Fruit fly (Drosophila melanogaster) whole organism, embryonic: ENCODE data around the gene gNacalpha.

Experiments used
- Ada2b ChIP-seq: fragments of 200-800 bp; sonication (Bioruptor generic); IDR thresholded peaks from 2 replicates; pipeline ENCODE4 v1.3.6; 2022; ENCODE audit warnings: missing biosample characterization, missing genetic modification characterization
- Bgb ChIP-seq: fragments of 200-800 bp; sonication (Bioruptor generic); IDR thresholded peaks from 2 replicates; pipeline ENCODE4 v1.3.6; 2022; ENCODE audit warnings: missing biosample characterization, missing genetic modification characterization; ENCODE audit not compliant: partially characterized antibody
- CG10209 ChIP-seq: fragments of 200-800 bp; sonication (Bioruptor generic); optimal IDR thresholded peaks from 3 replicates; lab custom pipeline; 2017; ENCODE audit warnings: missing biosample characterization, mild to moderate bottlenecking, missing genetic modification characterization, missing genetic modification reagents
- CG10321 ChIP-seq: fragments of 200-800 bp; sonication (Bioruptor generic); IDR thresholded peaks from 2 replicates; pipeline ENCODE4 v1.3.6; 2022; ENCODE audit warnings: missing biosample characterization, missing genetic modification characterization
- CG10462 ChIP-seq: fragments of 200-800 bp; sonication (Bioruptor generic); optimal IDR thresholded peaks from 2 replicates; lab custom pipeline; 2016; ENCODE audit warnings: missing biosample characterization, missing genetic modification characterization
- CG10654 ChIP-seq: fragments of 200-800 bp; sonication (Bioruptor generic); optimal IDR thresholded peaks from 2 replicates; lab custom pipeline; 2016; ENCODE audit warnings: missing biosample characterization, missing genetic modification characterization
- CG10979 ChIP-seq: fragments of 200-800 bp; sonication (Bioruptor generic); optimal IDR thresholded peaks from 2 replicates; lab custom pipeline; 2018; ENCODE audit warnings: missing biosample characterization, mild to moderate bottlenecking, missing genetic modification characterization, moderate library complexity
- CG13287 ChIP-seq: fragments of 200-800 bp; sonication (Bioruptor generic); IDR thresholded peaks from 2 replicates; pipeline ENCODE4 v1.3.6; 2022; ENCODE audit warnings: missing biosample characterization, missing genetic modification characterization; ENCODE audit not compliant: partially characterized antibody
- CG15269 ChIP-seq: fragments of 200-800 bp; sonication (Bioruptor generic); optimal IDR thresholded peaks from 2 replicates; lab custom pipeline; 2018; ENCODE audit warnings: missing biosample characterization, mild to moderate bottlenecking, missing genetic modification characterization, moderate library complexity
- CG15601 ChIP-seq: fragments of 200-800 bp; sonication (Bioruptor generic); optimal IDR thresholded peaks from 3 replicates; lab custom pipeline; 2019; ENCODE audit warnings: missing biosample characterization, mild to moderate bottlenecking, missing genetic modification characterization, moderate library complexity
- CG17802 ChIP-seq: fragments of 200-800 bp; sonication (Bioruptor generic); optimal IDR thresholded peaks from 2 replicates; lab custom pipeline; 2018; ENCODE audit warnings: missing biosample characterization, mild to moderate bottlenecking, missing genetic modification characterization, moderate library complexity
- CG18262 ChIP-seq: fragments of 200-800 bp; optimal IDR thresholded peaks from 3 replicates; lab custom pipeline; 2019; ENCODE audit warnings: missing biosample characterization, mild to moderate bottlenecking, missing genetic modification characterization, moderate library complexity
- CG18599 ChIP-seq: fragments of 200-800 bp; sonication (Bioruptor generic); optimal IDR thresholded peaks from 3 replicates; lab custom pipeline; 2017; ENCODE audit warnings: missing biosample characterization, missing genetic modification characterization, mild to moderate bottlenecking, moderate library complexity, missing genetic modification reagents
- CG18619 ChIP-seq: fragments of 200-800 bp; sonication (Bioruptor generic); optimal IDR thresholded peaks from 3 replicates; lab custom pipeline; 2017; ENCODE audit warnings: missing biosample characterization, mild to moderate bottlenecking, missing genetic modification characterization
- CG2116 ChIP-seq: fragments of 200-800 bp; sonication (Bioruptor generic); optimal IDR thresholded peaks from 3 replicates; lab custom pipeline; 2018; ENCODE audit warnings: missing biosample characterization, mild to moderate bottlenecking, missing genetic modification characterization
- CG2678 ChIP-seq: fragments of 200-800 bp; sonication (Bioruptor generic); optimal IDR thresholded peaks from 3 replicates; lab custom pipeline; 2019; ENCODE audit warnings: missing biosample characterization, mild to moderate bottlenecking, missing genetic modification characterization, moderate library complexity
- CG2712 ChIP-seq: fragments of 200-800 bp; optimal IDR thresholded peaks from 3 replicates; lab custom pipeline; 2019; ENCODE audit warnings: missing biosample characterization, mild to moderate bottlenecking, missing genetic modification characterization, moderate library complexity
- CG30403 ChIP-seq: fragments of 200-800 bp; sonication (Bioruptor generic); optimal IDR thresholded peaks from 3 replicates; lab custom pipeline; 2016; ENCODE audit warnings: missing biosample characterization, missing genetic modification characterization
- CG30431 ChIP-seq: fragments of 200-800 bp; sonication (Bioruptor generic); optimal IDR thresholded peaks from 2 replicates; lab custom pipeline; 2017; ENCODE audit warnings: missing biosample characterization, missing genetic modification characterization
- CG32772 ChIP-seq: fragments of 200-800 bp; sonication (Bioruptor generic); IDR thresholded peaks from 2 replicates; pipeline ENCODE4 v1.3.6; 2022; ENCODE audit warnings: missing biosample characterization, missing genetic modification characterization
- CG4360 ChIP-seq: fragments of 200-800 bp; sonication (Bioruptor generic); IDR thresholded peaks from 2 replicates; pipeline ENCODE4 v1.3.6; 2022; ENCODE audit warnings: missing biosample characterization, missing genetic modification characterization
- CG43689 ChIP-seq: fragments of 200-800 bp; sonication (Bioruptor generic); IDR thresholded peaks from 2 replicates; pipeline ENCODE4 v1.3.6; 2022; ENCODE audit warnings: missing biosample characterization, missing genetic modification characterization
- CG4404 ChIP-seq: fragments of 200-800 bp; sonication (Bioruptor generic); IDR thresholded peaks from 2 replicates; pipeline ENCODE4 v1.3.6; 2022; ENCODE audit warnings: missing biosample characterization, missing genetic modification characterization
- CG6254 ChIP-seq: fragments of 200-800 bp; sonication (Bioruptor generic); optimal IDR thresholded peaks from 3 replicates; lab custom pipeline; 2017; ENCODE audit warnings: mild to moderate bottlenecking, missing biosample characterization, missing genetic modification reagents, missing genetic modification characterization
- CG7839 ChIP-seq: fragments of 200-800 bp; sonication (Bioruptor generic); optimal IDR thresholded peaks from 3 replicates; lab custom pipeline; 2018; ENCODE audit warnings: missing biosample characterization, mild to moderate bottlenecking, missing genetic modification characterization, moderate library complexity
- CkIIα-i1 ChIP-seq: fragments of 200-800 bp; sonication (Bioruptor generic); IDR thresholded peaks from 2 replicates; pipeline ENCODE4 v1.3.6; 2022; ENCODE audit warnings: missing biosample characterization, missing genetic modification characterization
- D19A ChIP-seq: fragments of 200-800 bp; optimal IDR thresholded peaks from 3 replicates; lab custom pipeline; 2019; ENCODE audit warnings: missing biosample characterization, mild to moderate bottlenecking, missing genetic modification characterization, moderate library complexity
- ERR ChIP-seq: fragments of 200-800 bp; sonication (Bioruptor generic); optimal IDR thresholded peaks from 2 replicates; lab custom pipeline; 2016; ENCODE audit warnings: missing biosample characterization, missing genetic modification characterization
- H2.0 ChIP-seq: fragments of 200-800 bp; sonication (Bioruptor generic); IDR thresholded peaks from 2 replicates; pipeline ENCODE4 v1.3.6; 2022; ENCODE audit warnings: missing biosample characterization, missing genetic modification characterization
- Lhr ChIP-seq: fragments of 200-800 bp; sonication (Bioruptor generic); optimal IDR thresholded peaks from 3 replicates; lab custom pipeline; 2017; ENCODE audit warnings: mild to moderate bottlenecking, missing biosample characterization, missing genetic modification reagents, missing genetic modification characterization
- Meics ChIP-seq: fragments of 200-800 bp; sonication (Bioruptor generic); optimal IDR thresholded peaks from 2 replicates; lab custom pipeline; 2017; ENCODE audit warnings: missing biosample characterization, mild to moderate bottlenecking, missing genetic modification characterization
- PHDP ChIP-seq: fragments of 200-800 bp; sonication (Bioruptor generic); optimal IDR thresholded peaks from 3 replicates; lab custom pipeline; 2018; ENCODE audit warnings: missing biosample characterization, mild to moderate bottlenecking, missing genetic modification characterization, moderate library complexity
- Usf ChIP-seq: fragments of 200-800 bp; sonication (Bioruptor generic); optimal IDR thresholded peaks from 2 replicates; lab custom pipeline; 2017; ENCODE audit warnings: missing genotype, missing biosample characterization, missing genetic modification characterization
- ac ChIP-seq: fragments of 200-800 bp; sonication (Bioruptor generic); optimal IDR thresholded peaks from 3 replicates; lab custom pipeline; 2017; ENCODE audit warnings: missing biosample characterization, mild to moderate bottlenecking, missing genetic modification characterization
- ase ChIP-seq: fragments of 200-800 bp; sonication (Bioruptor generic); IDR thresholded peaks from 3 replicates; pipeline ENCODE4 v1.3.6; 2022; ENCODE audit warnings: missing biosample characterization, missing genetic modification characterization
- bcd ChIP-seq: fragments of 200-800 bp; sonication (Bioruptor generic); optimal IDR thresholded peaks from 2 replicates; lab custom pipeline; 2017; ENCODE audit warnings: missing biosample characterization, mild to moderate bottlenecking, missing genetic modification characterization
- bigmax ChIP-seq: fragments of 200-800 bp; sonication (Bioruptor generic); optimal IDR thresholded peaks from 2 replicates; lab custom pipeline; 2018; ENCODE audit warnings: missing biosample characterization, mild to moderate bottlenecking, missing genetic modification characterization
- corto ChIP-seq: fragments of 200-800 bp; sonication (Bioruptor generic); optimal IDR thresholded peaks from 2 replicates; lab custom pipeline; 2016; ENCODE audit warnings: missing biosample characterization, mild to moderate bottlenecking, missing genetic modification characterization, moderate library complexity
- crol ChIP-seq: fragments of 200-800 bp; sonication (Bioruptor generic); IDR thresholded peaks from 2 replicates; pipeline ENCODE4 v1.3.6; 2022; ENCODE audit warnings: missing biosample characterization, missing genetic modification characterization
- gcm2 ChIP-seq: fragments of 200-800 bp; sonication (Bioruptor generic); optimal IDR thresholded peaks from 2 replicates; lab custom pipeline; 2016; ENCODE audit warnings: missing biosample characterization, missing genetic modification characterization
- grn ChIP-seq: fragments of 200-800 bp; sonication (Bioruptor generic); optimal IDR thresholded peaks from 3 replicates; lab custom pipeline; 2017; ENCODE audit warnings: missing biosample characterization, missing genetic modification characterization
- kah ChIP-seq: fragments of 200-800 bp; sonication (Bioruptor generic); optimal IDR thresholded peaks from 2 replicates; lab custom pipeline; 2018; ENCODE audit warnings: missing biosample characterization, mild to moderate bottlenecking, missing genetic modification characterization
- mld ChIP-seq: fragments of 200-800 bp; sonication (Bioruptor generic); IDR thresholded peaks from 3 replicates; pipeline ENCODE4 v1.3.6; 2022; ENCODE audit warnings: missing biosample characterization, missing genetic modification characterization; ENCODE audit not compliant: partially characterized antibody
- pnt ChIP-seq: fragments of 200-800 bp; sonication (Bioruptor generic); optimal IDR thresholded peaks from 3 replicates; lab custom pipeline; 2016; ENCODE audit warnings: missing biosample characterization, missing genetic modification characterization
- sc ChIP-seq, 3 experiments: fragments of >200 bp in 2 of 3; fragments of 200-800 bp in 1 of 3; sonication (Bioruptor generic) in 1 of 3; optimal IDR thresholded peaks; 2 replicates in 2 of 3; 3 replicates in 1 of 3; lab custom pipeline; 2017; ENCODE audit warnings: mild to moderate bottlenecking in 1 of 3, missing biosample characterization in 1 of 3, missing genetic modification characterization in 1 of 3, missing genetic modification reagents in 1 of 3
- sens ChIP-seq: fragments of 200-800 bp; sonication (Bioruptor generic); peaks from one replicate; lab custom pipeline; 2016; ENCODE audit warnings: missing biosample characterization, missing genetic modification characterization
- stc ChIP-seq: fragments of 200-800 bp; sonication (Bioruptor generic); IDR thresholded peaks from 2 replicates; pipeline ENCODE4 v1.3.6; 2022; ENCODE audit warnings: missing biosample characterization, missing genetic modification characterization
- ttk ChIP-seq: fragments of 200-800 bp; sonication (Bioruptor generic); IDR thresholded peaks from 2 replicates; pipeline ENCODE4 v2.1.2; 2022; ENCODE audit warnings: missing biosample characterization, missing genetic modification characterization

gNacalpha gene

DNA sequence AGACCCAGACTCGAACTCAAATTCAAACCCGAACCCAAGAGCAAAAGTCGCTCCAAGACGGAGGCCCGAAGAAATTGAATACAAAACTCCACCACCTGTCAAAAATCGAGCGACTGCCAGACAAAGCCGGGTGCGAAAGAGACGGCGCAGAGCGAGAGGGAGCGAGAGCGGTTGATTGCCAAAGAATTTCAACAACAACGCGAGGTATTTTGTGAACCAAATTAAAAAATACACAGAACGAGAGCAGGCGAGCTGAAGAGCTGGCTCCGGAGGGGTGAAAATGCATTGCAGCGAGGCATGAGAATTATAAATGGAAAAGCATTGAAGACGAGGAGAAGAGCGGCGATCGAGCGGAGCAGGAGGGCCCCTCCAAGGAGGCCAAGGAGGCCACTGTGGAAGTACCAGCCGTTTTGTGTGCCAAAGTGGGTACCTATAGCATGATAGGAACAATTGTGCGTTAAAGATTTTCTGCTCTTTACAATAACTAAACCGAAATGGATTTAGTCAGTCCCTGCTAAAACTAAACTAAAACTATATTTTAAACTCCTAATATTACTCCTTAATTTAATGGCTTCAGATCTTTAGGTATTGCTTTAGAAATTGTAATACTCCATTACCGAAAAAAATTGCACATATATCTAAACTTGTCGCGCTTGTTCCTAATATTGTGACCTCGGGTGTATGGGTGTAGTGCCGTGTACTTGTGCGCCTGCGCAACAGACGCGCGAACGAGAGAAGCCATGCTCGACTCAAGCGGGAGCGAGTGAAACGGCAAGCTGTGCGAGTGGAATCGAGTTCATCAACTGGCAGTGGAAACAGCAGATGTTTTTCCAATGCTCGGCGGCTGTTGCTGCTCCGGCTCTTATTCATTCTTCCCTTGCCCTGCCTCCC is 25.7 kb downstream of the gNacalpha start (continued):
- TF ChIP-seq CG10654 (GFP tag; lab: Kevin White, UChicago) (no peak), ttk (GFP tag; lab: Robert Waterston, UW) (no peak), bigmax (GFP tag; lab: Kevin White, UChicago) (no peak), CG18619 (GFP tag; lab: Kevin White, UChicago) (peak; percentile 43), sens (GFP tag; lab: Kevin White, UChicago) (peak; percentile 89), sc (optimal IDR thresholded peaks at IDR 0.05; lab: Kevin White, UChicago) (no peak), sc (GFP tag; optimal IDR thresholded peaks at IDR 0.05; lab: Kevin White, UChicago) (peak; percentile 47), CG2116 (GFP tag; lab: Kevin White, UChicago) (peak; percentile 9), kah (GFP tag; lab: Kevin White, UChicago) (peak; percentile 25), CG6254 (GFP tag; lab: Kevin White, UChicago) (peak; percentile 43), ac (GFP tag; lab: Kevin White, UChicago) (peak; percentile 87), Bgb (GFP tag; lab: Robert Waterston, UW) (no peak), Meics (GFP tag; lab: Kevin White, UChicago) (peak; percentile 16), CkIIα-i1 (no peak), Lhr (no peak), CG4360 (GFP tag; lab: Robert Waterston, UW) (peak; percentile 52; the same call in 1 of the 2 replicates), CG43689 (GFP tag; lab: Robert Waterston, UW) (no peak), CG30403 (GFP tag; lab: Kevin White, UChicago) (peak; percentile 59), CG4404 (GFP tag; lab: Robert Waterston, UW) (peak; percentile 35; the same call in 1 of the 2 replicates), CG10462 (GFP tag; lab: Kevin White, UChicago) (peak; percentile 4), CG10209 (GFP tag; lab: Kevin White, UChicago) (peak; percentile 58), mld (GFP tag; lab: Robert Waterston, UW) (no peak), D19A (peak; percentile 22), CG18599 (GFP tag; lab: Kevin White, UChicago) (peak; percentile 49), ERR (GFP tag; lab: Kevin White, UChicago) (no peak), grn (no peak), CG15601 (no peak), CG30431 (GFP tag; lab: Kevin White, UChicago) (peak; percentile 62), CG7839 (peak; percentile 43), Ada2b (GFP tag; lab: Robert Waterston, UW) (no peak), CG18262 (peak; percentile 84), ase (peak; percentile 11; the same call in 1 of the 3 replicates), gcm2 (no peak), bcd (GFP tag; lab: Kevin White, UChicago) (peak; percentile 16), CG2712 (peak; percentile 73), CG15269 (tag; lab: Kevin White, UChicago) (peak; percentile 22), crol (GFP tag; lab: Robert Waterston, UW) (peak; percentile 64; the same call in 1 of the 2 replicates), pnt (GFP tag; lab: Kevin White, UChicago) (peak; percentile 27), CG13287 (GFP tag; lab: Robert Waterston, UW) (no peak), CG2678 (peak; percentile 52), PHDP (tag; lab: Kevin White, UChicago) (peak; percentile 30), corto (peak; percentile 80), CG17802 (tag; lab: Kevin White, UChicago) (peak; percentile 10), CG10321 (GFP tag; lab: Robert Waterston, UW) (peak; percentile 49; the same call in 1 of the 2 replicates), CG10979 (tag; lab: Kevin White, UChicago) (peak; percentile 78), stc (no peak), H2.0 (GFP tag; lab: Robert Waterston, UW) (no peak), CG32772 (GFP tag; lab: Robert Waterston, UW) (no peak), Usf (GFP tag; lab: Kevin White, UChicago) (peak; percentile 44)
